Fruit fly (Drosophila melanogaster): ENCODE results near the gene CG17028.

DNA sequence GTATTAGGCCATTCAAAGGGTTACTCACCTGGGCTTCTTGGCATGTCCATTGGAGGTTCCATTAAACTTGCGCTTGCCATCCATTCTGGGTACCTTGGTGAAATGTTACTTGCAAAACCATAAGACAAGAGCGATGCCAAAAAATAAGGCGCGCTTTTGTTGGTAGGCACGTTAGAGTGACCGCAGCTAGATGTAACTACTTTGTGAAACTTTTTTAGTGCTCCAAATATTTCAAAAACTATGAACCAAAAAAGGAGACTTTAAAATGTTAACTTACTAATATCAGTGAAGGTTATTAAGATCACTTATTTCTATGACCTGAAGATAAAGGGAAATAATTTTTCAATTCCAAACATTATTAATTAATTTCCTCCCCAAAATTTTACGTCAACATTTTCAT, 9.3 kb downstream of the CG17028 start, which contains the start of gene PolD1:
- no peak for TF ChIP-seq Sin3A (optimal IDR thresholded peaks at IDR 0.05)
- no peak for TF ChIP-seq psq (optimal IDR thresholded peaks at IDR 0.05)
- TF ChIP-seq h (optimal IDR thresholded peaks at IDR 0.05), result no peak
